Worm (Caenorhabditis elegans) whole organism, L2 larva: ENCODE measurements around the gene T11G6.4.

Experiments
- C34F6.9 ChIP-seq: fragments of 150-350 bp; optimal IDR thresholded peaks from 2 replicates; lab custom pipeline; 2014; ENCODE audit warnings: missing biosample characterization, missing genetic modification characterization
- F13H6.1 ChIP-seq: sonication (generic microtip); optimal IDR thresholded peaks from 2 replicates; lab custom pipeline; 2016; ENCODE audit warnings: missing genetic modification characterization, missing compliant biosample characterization
- ZK546.5 ChIP-seq: sonication (generic microtip); optimal IDR thresholded peaks from 2 replicates; lab custom pipeline; 2017; ENCODE audit warnings: missing biosample characterization, missing genetic modification characterization
- ama-1 ChIP-seq: fragments of 150-350 bp; optimal IDR thresholded peaks from 2 replicates; lab custom pipeline; 2018; ENCODE audit warnings: inconsistent platforms
- blmp-1 ChIP-seq: sonication (generic microtip); optimal IDR thresholded peaks from 2 replicates; lab custom pipeline; 2017; ENCODE audit warnings: missing genetic modification characterization, mild to moderate bottlenecking, missing compliant biosample characterization, antibody characterized with exemption, moderate library complexity; ENCODE audit not compliant: insufficient read depth
- ceh-16 ChIP-seq: fragments of 150-350 bp; optimal IDR thresholded peaks from 2 replicates; lab custom pipeline; 2014; ENCODE audit warnings: missing biosample characterization, missing genetic modification characterization
- ceh-82 ChIP-seq: fragments of 150-350 bp; optimal IDR thresholded peaks from 2 replicates; lab custom pipeline; 2014; ENCODE audit warnings: missing biosample characterization, missing genetic modification characterization
- elt-1 ChIP-seq: fragments of 150-350 bp; optimal IDR thresholded peaks from 2 replicates; lab custom pipeline; 2014; ENCODE audit warnings: missing biosample characterization, missing genetic modification characterization
- fos-1 ChIP-seq: fragments of 150-350 bp; optimal IDR thresholded peaks from 2 replicates; lab custom pipeline; 2014; ENCODE audit warnings: missing biosample characterization, missing genetic modification characterization
- gmeb-1 ChIP-seq: fragments of 150-350 bp; optimal IDR thresholded peaks from 2 replicates; lab custom pipeline; 2014; ENCODE audit warnings: missing biosample characterization, missing genetic modification characterization
- lin-11 ChIP-seq: fragments of 150-350 bp; sonication (generic microtip); optimal IDR thresholded peaks from 2 replicates; lab custom pipeline; 2014; ENCODE audit warnings: missing biosample characterization, missing genetic modification characterization, inconsistent platforms, mixed read lengths
- lin-39 ChIP-seq: fragments of 150-350 bp; optimal IDR thresholded peaks from 2 replicates; lab custom pipeline; 2014; ENCODE audit warnings: missing biosample characterization, missing genetic modification reagents, missing genetic modification characterization
- lsy-2 ChIP-seq, 2 experiments: fragments of 150-350 bp in 1 of 2; sonication (generic microtip) in 1 of 2; optimal IDR thresholded peaks; 2 replicates each; lab custom pipeline; 2014 to 2017; ENCODE audit warnings: missing biosample characterization in 2 of 2, missing genetic modification characterization in 2 of 2
- mab-5 ChIP-seq: fragments of 150-350 bp; optimal IDR thresholded peaks from 2 replicates; lab custom pipeline; 2014; ENCODE audit warnings: missing biosample characterization, missing genetic modification characterization
- mbf-1 ChIP-seq: sonication (generic microtip); optimal IDR thresholded peaks from 2 replicates; lab custom pipeline; 2017; ENCODE audit warnings: missing biosample characterization, missing genetic modification characterization
- mdl-1 ChIP-seq, 2 experiments: fragments of 150-350 bp in 1 of 2; sonication (generic microtip) in 1 of 2; optimal IDR thresholded peaks; 2 replicates each; lab custom pipeline; 2017; ENCODE audit warnings: missing biosample characterization in 2 of 2, missing genetic modification characterization in 2 of 2
- nhr-21 ChIP-seq: fragments of 150-350 bp; optimal IDR thresholded peaks from 2 replicates; lab custom pipeline; 2014; ENCODE audit warnings: missing biosample characterization, missing genetic modification characterization
- nhr-23 ChIP-seq: fragments of 150-350 bp; optimal IDR thresholded peaks from 2 replicates; lab custom pipeline; 2014; ENCODE audit warnings: missing biosample characterization, missing genetic modification reagents, missing genetic modification characterization
- nhr-237 ChIP-seq: fragments of 150-350 bp; optimal IDR thresholded peaks from 2 replicates; lab custom pipeline; 2014; ENCODE audit warnings: missing biosample characterization, missing genetic modification characterization
- nhr-25 ChIP-seq: fragments of 150-350 bp; sonication (generic microtip); optimal IDR thresholded peaks from 3 replicates; lab custom pipeline; 2014; ENCODE audit warnings: missing biosample characterization, missing genetic modification characterization
- nhr-6 ChIP-seq: fragments of 150-350 bp; optimal IDR thresholded peaks from 2 replicates; lab custom pipeline; 2014; ENCODE audit warnings: missing biosample characterization, missing genetic modification characterization
- peb-1 ChIP-seq: fragments of 150-350 bp; optimal IDR thresholded peaks from 2 replicates; lab custom pipeline; 2014; ENCODE audit warnings: missing biosample characterization, missing genetic modification characterization
- sem-4 ChIP-seq: fragments of 150-350 bp; optimal IDR thresholded peaks from 2 replicates; lab custom pipeline; 2014; ENCODE audit warnings: missing biosample characterization, missing genetic modification reagents, missing genetic modification characterization
- skn-1 ChIP-seq: sonication (generic microtip); optimal IDR thresholded peaks from 2 replicates; lab custom pipeline; 2017; ENCODE audit warnings: missing biosample characterization, missing genetic modification characterization
- sma-3 ChIP-seq: sonication (generic microtip); optimal IDR thresholded peaks from 2 replicates; lab custom pipeline; 2016; ENCODE audit warnings: missing genetic modification reagents, missing genetic modification characterization, missing compliant biosample characterization
- sma-9 ChIP-seq, 2 experiments: fragments of 150-350 bp in 1 of 2; sonication (generic microtip) in 1 of 2; optimal IDR thresholded peaks; 2 replicates each; lab custom pipeline; 2014 to 2016; ENCODE audit warnings: missing genetic modification characterization in 2 of 2, mild to moderate bottlenecking in 1 of 2, missing biosample characterization in 1 of 2, missing compliant biosample characterization in 1 of 2, missing genetic modification reagents in 1 of 2, moderate library complexity in 1 of 2
- snpc-4 ChIP-seq: fragments of 150-350 bp; optimal IDR thresholded peaks from 2 replicates; lab custom pipeline; 2014; ENCODE audit warnings: missing biosample characterization, missing genetic modification characterization
- unc-55 ChIP-seq: fragments of 150-350 bp; sonication (generic microtip); optimal IDR thresholded peaks from 3 replicates; lab custom pipeline; 2014; ENCODE audit warnings: missing biosample characterization, missing genetic modification reagents, missing genetic modification characterization
- zag-1 ChIP-seq: fragments of 150-350 bp; optimal IDR thresholded peaks from 2 replicates; lab custom pipeline; 2014; ENCODE audit warnings: missing biosample characterization, missing genetic modification characterization
- ztf-1 ChIP-seq: fragments of 200-800 bp; sonication (Bioruptor generic); conservative IDR thresholded peaks from 2 replicates; pipeline ENCODE4 v1.3.6; 2022; ENCODE audit warnings: missing genetic modification characterization, missing compliant biosample characterization
- ztf-4 ChIP-seq: fragments of 150-350 bp; optimal IDR thresholded peaks from 2 replicates; lab custom pipeline; 2014; ENCODE audit warnings: missing biosample characterization, missing genetic modification characterization

Gene T11G6.4

DNA sequence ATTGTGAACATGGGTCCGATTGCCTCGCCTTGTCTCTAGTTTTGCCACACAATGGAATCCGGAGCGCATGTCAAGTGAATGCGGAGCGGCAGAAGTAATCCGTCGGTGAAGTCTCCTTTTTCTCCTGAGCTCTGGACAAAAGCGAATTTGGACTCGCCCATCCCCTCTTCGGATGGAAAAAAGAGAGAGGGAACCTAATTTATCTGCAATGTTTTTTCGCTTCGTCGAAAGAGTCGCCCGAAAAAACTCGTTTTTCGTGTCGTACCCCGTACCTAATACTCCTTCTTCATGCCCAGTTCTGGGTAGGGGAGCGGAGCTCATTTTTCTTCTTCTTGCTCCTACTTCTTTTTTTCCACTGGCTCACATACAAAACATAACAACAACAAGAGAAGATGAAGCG lies 18.4 kb upstream of the T11G6.4 start:
- TF ChIP-seq ceh-82 (tag; lab: Kevin White, UChicago) (no peak), ZK546.5 (tag; lab: Kevin White, UChicago) (no peak), ztf-1 (GFP tag; lab: Robert Waterston, UW) (no peak), snpc-4 (tag; lab: Kevin White, UChicago) (no peak), lin-39 (no peak)

DNA sequence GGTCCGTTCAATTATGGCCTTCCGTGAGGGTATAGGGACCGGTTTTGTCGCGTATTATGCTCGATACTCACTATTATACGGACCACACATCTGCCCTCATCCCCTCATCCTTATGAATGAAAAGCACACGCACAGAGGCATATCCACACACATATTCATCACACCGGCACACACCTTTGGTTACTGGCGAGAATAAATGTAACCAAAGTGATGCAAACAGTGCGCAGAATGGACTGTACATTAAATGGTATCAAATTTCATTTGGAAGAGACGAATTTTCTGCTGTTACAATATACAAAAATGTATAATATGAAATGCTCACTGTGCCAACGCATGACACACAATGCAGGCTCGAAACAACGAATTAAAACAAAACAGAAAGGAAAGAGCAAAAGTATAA lies 17.9 kb upstream of the T11G6.4 start:
- TF ChIP-seq nhr-237 (tag; lab: Kevin White, UChicago) (no peak), blmp-1 (tag; lab: Kevin White, UChicago) (no peak), ceh-16 (tag; lab: Kevin White, UChicago) (no peak), nhr-21 (tag; lab: Kevin White, UChicago) (no peak), skn-1 (tag; lab: Kevin White, UChicago) (no peak), gmeb-1 (tag; lab: Kevin White, UChicago) (no peak), zag-1 (tag; lab: Kevin White, UChicago) (no peak), sma-9 (GFP tag; optimal IDR thresholded peaks at IDR 0.05; lab: Kevin White, UChicago) (no peak), sma-9 (tag; optimal IDR thresholded peaks at IDR 0.05; lab: Kevin White, UChicago) (no peak), ZK546.5 (tag; lab: Kevin White, UChicago) (no peak), peb-1 (no peak), F13H6.1 (tag; lab: Kevin White, UChicago) (no peak), ztf-4 (tag; lab: Kevin White, UChicago) (no peak), nhr-25 (no peak), ama-1 (lab: Kevin White, UChicago) (no peak), mdl-1 (tag; optimal IDR thresholded peaks at IDR 0.05; lab: Kevin White, UChicago) (no peak), nhr-23 (tag; lab: Kevin White, UChicago) (no peak), ztf-1 (GFP tag; lab: Robert Waterston, UW) (no peak), lsy-2 (tag; optimal IDR thresholded peaks at IDR 0.05; lab: Kevin White, UChicago) (no peak), sem-4 (no peak)

ce11 chrIV:10868629-10869251 lies 17.0 kb upstream of the T11G6.4 start, which contains the start of gene F13E9.11:
Gene F13E9.11, minus strand, starts transcription at chrIV:10869135.
- TF ChIP-seq mbf-1 (tag; lab: Kevin White, UChicago) (no peak), lsy-2 (tag; optimal IDR thresholded peaks at IDR 0.05; lab: Kevin White, UChicago) (peak in 1 of 2 experiments; percentile 19), ceh-82 (tag; lab: Kevin White, UChicago) (no peak), zag-1 (tag; lab: Kevin White, UChicago) (peak; percentile 61), ztf-4 (tag; lab: Kevin White, UChicago) (no peak), unc-55 (GFP tag; lab: Kevin White, UChicago) (peak; percentile 12), C34F6.9 (tag; lab: Kevin White, UChicago) (peak; percentile 5), ceh-16 (tag; lab: Kevin White, UChicago) (no peak)
- TF ChIP-seq, all 48 proteins: peak for 4

DNA sequence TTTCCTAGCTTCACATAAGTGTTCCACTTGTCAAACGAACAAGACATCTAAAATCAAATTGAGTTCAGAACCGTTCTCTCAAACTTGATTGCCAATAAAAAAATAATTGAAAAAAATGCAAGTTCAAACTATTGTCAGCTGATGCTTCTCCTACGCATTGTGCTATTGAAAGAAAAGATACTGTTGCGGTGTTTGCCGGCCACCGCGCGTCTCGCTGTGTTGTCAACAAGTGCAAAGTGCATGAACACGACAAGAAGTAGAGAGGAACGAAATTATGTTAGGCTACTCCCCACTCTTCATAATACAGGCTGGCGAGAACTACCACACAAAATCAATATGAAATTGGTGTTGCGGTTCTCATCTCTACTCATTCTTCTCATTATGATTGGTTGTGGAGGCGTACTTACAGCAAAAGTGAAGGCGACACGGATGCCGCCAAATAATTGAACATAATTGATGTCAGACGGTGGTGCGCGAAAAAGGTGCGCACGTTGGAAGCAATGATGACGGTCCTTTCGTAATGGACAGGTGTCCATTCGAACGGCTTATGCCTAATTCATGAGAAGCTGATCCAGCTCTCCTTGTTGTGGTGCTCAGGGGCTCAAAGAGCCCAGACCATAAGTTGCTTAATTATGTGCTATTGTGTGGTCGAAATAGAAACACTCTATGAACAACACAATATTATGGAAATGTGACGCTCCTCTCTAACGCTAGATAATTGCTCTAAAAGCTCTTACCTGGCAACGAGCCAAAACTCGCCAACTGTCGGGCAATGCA lies 15.8 kb upstream of the T11G6.4 start:
- no peak for TF ChIP-seq nhr-21 (tag; lab: Kevin White, UChicago)
- TF ChIP-seq lin-11 (tag; lab: Kevin White, UChicago), result no peak
- TF ChIP-seq mab-5, result no peak
- no peak for TF ChIP-seq nhr-6 (tag; lab: Kevin White, UChicago)
- TF ChIP-seq gmeb-1 (tag; lab: Kevin White, UChicago), result no peak
- TF ChIP-seq elt-1 (tag; lab: Kevin White, UChicago), result no peak
- no peak for TF ChIP-seq sem-4
- TF ChIP-seq snpc-4 (tag; lab: Kevin White, UChicago), result no peak
- TF ChIP-seq fos-1 (tag; lab: Kevin White, UChicago), result no peak
- TF ChIP-seq, all 48 proteins: peak for 0

- no peak for TF ChIP-seq sma-3 (GFP tag; lab: Kevin White, UChicago)
Observed at ce11 chrIV:10864031-10864430, 12.3 kb upstream of the T11G6.4 start, which contains the start of gene nish-1. Gene nish-1, plus strand, starts transcription at chrIV:10864331.
